Fruit fly (Drosophila melanogaster): Measurements from ENCODE around the gene aust.

DNA sequence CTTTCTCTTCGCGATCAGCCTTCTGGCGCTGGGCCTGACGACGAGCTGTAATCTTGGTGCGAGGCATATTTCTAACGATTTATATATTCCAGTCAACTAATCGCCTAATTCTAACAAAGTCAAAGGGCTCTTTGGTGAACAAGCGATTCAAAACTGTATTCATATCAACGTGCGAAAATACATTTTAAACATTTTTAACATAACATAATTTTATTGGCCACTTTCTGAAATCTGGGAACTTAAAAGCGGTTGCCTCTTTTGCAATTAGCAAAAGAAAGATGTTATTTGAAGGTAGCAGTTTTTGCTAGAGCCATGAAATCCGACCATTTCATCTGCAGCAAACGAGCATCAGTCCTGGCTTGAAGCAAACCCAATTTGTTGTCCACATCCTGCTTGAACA, at the start of gene aust:
- TF ChIP-seq psq (GFP tag; optimal IDR thresholded peaks at IDR 0.05) (no peak), woc (GFP tag; optimal IDR thresholded peaks at IDR 0.05) (no peak), CG32264 (GFP tag; optimal IDR thresholded peaks at IDR 0.05) (no peak), dsf (GFP tag; optimal IDR thresholded peaks at IDR 0.05; ENCODE audit: borderline replicate concordance) (no peak), N (GFP tag; optimal IDR thresholded peaks at IDR 0.05) (no peak)
